Fruit fly (Drosophila melanogaster) whole organism, prepupa: ENCODE results near the gene mus301.

Experiments
- CG11762 ChIP-seq: fragments of 200-800 bp; sonication (Bioruptor generic); optimal IDR thresholded peaks from 3 replicates; lab custom pipeline; 2016; ENCODE audit warnings: missing biosample characterization, missing genetic modification characterization; ENCODE audit not compliant: insufficient read depth
- CG11902 ChIP-seq: fragments of 200-800 bp; sonication (Bioruptor generic); optimal IDR thresholded peaks from 3 replicates; lab custom pipeline; 2016; ENCODE audit warnings: missing biosample characterization, missing genetic modification characterization
- CG15336 ChIP-seq: fragments of 200-800 bp; sonication (Bioruptor generic); IDR thresholded peaks from 2 replicates; pipeline ENCODE4 v1.3.6; 2022; ENCODE audit warnings: missing biosample characterization, missing genetic modification characterization
- CG1621 ChIP-seq: fragments of 200-800 bp; sonication (Bioruptor generic); optimal IDR thresholded peaks from 3 replicates; lab custom pipeline; 2018; ENCODE audit warnings: missing biosample characterization, mild to moderate bottlenecking, missing genetic modification characterization
- CG31627 ChIP-seq: fragments of 200-800 bp; sonication (Bioruptor generic); optimal IDR thresholded peaks from 3 replicates; lab custom pipeline; 2016; ENCODE audit warnings: missing biosample characterization, missing genetic modification characterization
- CG32006 ChIP-seq: fragments of 200-800 bp; sonication (Bioruptor generic); optimal IDR thresholded peaks from 3 replicates; lab custom pipeline; 2017; ENCODE audit warnings: missing biosample characterization, mild to moderate bottlenecking, missing genetic modification characterization
- CG34406 ChIP-seq: fragments of 200-800 bp; sonication (Bioruptor generic); optimal IDR thresholded peaks from 3 replicates; lab custom pipeline; 2016; ENCODE audit warnings: missing biosample characterization, missing genetic modification characterization
- CG4318 ChIP-seq: fragments of 200-800 bp; sonication (Bioruptor generic); optimal IDR thresholded peaks from 3 replicates; lab custom pipeline; 2017; ENCODE audit warnings: missing biosample characterization, mild to moderate bottlenecking, missing genetic modification characterization
- CG6163 ChIP-seq: fragments of 200-800 bp; sonication (Bioruptor generic); IDR thresholded peaks from 3 replicates; pipeline ENCODE4 v1.3.6; 2022; ENCODE audit warnings: missing biosample characterization, missing genetic modification characterization
- CG6792 ChIP-seq: fragments of 200-800 bp; sonication (Bioruptor generic); optimal IDR thresholded peaks from 3 replicates; lab custom pipeline; 2016; ENCODE audit warnings: missing biosample characterization, missing genetic modification characterization
- CG6808 ChIP-seq: fragments of 200-800 bp; sonication (Bioruptor generic); optimal IDR thresholded peaks from 3 replicates; lab custom pipeline; 2017; ENCODE audit warnings: missing biosample characterization, missing genetic modification characterization, mild to moderate bottlenecking, moderate library complexity, missing genetic modification reagents
- CG6854 ChIP-seq: fragments of 200-800 bp; sonication (Bioruptor generic); optimal IDR thresholded peaks from 2 replicates; lab custom pipeline; 2017; ENCODE audit warnings: missing biosample characterization, mild to moderate bottlenecking, missing genetic modification characterization
- CG8632 ChIP-seq: fragments of 200-800 bp; sonication (Bioruptor generic); optimal IDR thresholded peaks from 3 replicates; lab custom pipeline; 2016; ENCODE audit warnings: missing biosample characterization, missing genetic modification characterization
- CG9139 ChIP-seq: fragments of 200-800 bp; sonication (Bioruptor generic); optimal IDR thresholded peaks from 3 replicates; lab custom pipeline; 2017; ENCODE audit warnings: missing biosample characterization, mild to moderate bottlenecking, missing genetic modification characterization
- Eip78C ChIP-seq: fragments of 200-800 bp; sonication (Bioruptor generic); peaks from one replicate; lab custom pipeline; 2016; ENCODE audit warnings: missing biosample characterization, missing genetic modification characterization
- Eip93F ChIP-seq: fragments of 200-800 bp; sonication (Bioruptor generic); optimal IDR thresholded peaks from 2 replicates; lab custom pipeline; 2016; ENCODE audit warnings: missing biosample characterization, mild to moderate bottlenecking, missing genetic modification characterization
- Ets96B ChIP-seq: fragments of 200-800 bp; optimal IDR thresholded peaks from 2 replicates; lab custom pipeline; 2019; ENCODE audit warnings: missing biosample characterization, mild to moderate bottlenecking, missing genetic modification characterization, moderate library complexity
- Gug ChIP-seq: fragments of 200-800 bp; sonication (Bioruptor generic); IDR thresholded peaks from 2 replicates; pipeline ENCODE4 v1.3.6; 2022; ENCODE audit warnings: missing biosample characterization, missing genetic modification characterization
- Hr39 ChIP-seq: fragments of 200-800 bp; sonication (Bioruptor generic); optimal IDR thresholded peaks from 2 replicates; lab custom pipeline; 2016; ENCODE audit warnings: missing biosample characterization, missing genetic modification characterization
- Hr4 ChIP-seq: fragments of 200-800 bp; sonication (Bioruptor generic); optimal IDR thresholded peaks from 3 replicates; lab custom pipeline; 2016; ENCODE audit warnings: missing biosample characterization, missing genetic modification characterization
- Lpt ChIP-seq: fragments of 200-800 bp; sonication (Bioruptor generic); optimal IDR thresholded peaks from 3 replicates; lab custom pipeline; 2016; ENCODE audit warnings: missing biosample characterization, missing genetic modification characterization
- Sox15 ChIP-seq: fragments of 200-800 bp; sonication (Bioruptor generic); optimal IDR thresholded peaks from 3 replicates; lab custom pipeline; 2016; ENCODE audit warnings: missing biosample characterization, missing genetic modification characterization
- achi ChIP-seq: fragments of 200-800 bp; sonication (Bioruptor generic); optimal IDR thresholded peaks from 3 replicates; lab custom pipeline; 2016; ENCODE audit warnings: missing biosample characterization, missing genetic modification characterization
- cyc ChIP-seq: fragments of 200-800 bp; sonication (Bioruptor generic); optimal IDR thresholded peaks from 3 replicates; lab custom pipeline; 2016; ENCODE audit warnings: missing biosample characterization, missing genetic modification characterization
- dac ChIP-seq: fragments of 200-800 bp; sonication (Bioruptor generic); optimal IDR thresholded peaks from 2 replicates; lab custom pipeline; 2017; ENCODE audit warnings: missing biosample characterization, mild to moderate bottlenecking, missing genetic modification characterization
- dsx ChIP-seq: fragments of 200-800 bp; optimal IDR thresholded peaks from 3 replicates; lab custom pipeline; 2019; ENCODE audit warnings: missing biosample characterization, mild to moderate bottlenecking, missing genetic modification characterization, moderate library complexity; ENCODE audit not compliant: poor library complexity, severe bottlenecking
- eg ChIP-seq: fragments of 200-800 bp; sonication (Bioruptor generic); IDR thresholded peaks from 3 replicates; pipeline ENCODE4 v1.3.6; 2022; ENCODE audit warnings: missing biosample characterization, missing genetic modification characterization
- esn ChIP-seq: fragments of 200-800 bp; sonication (Bioruptor generic); optimal IDR thresholded peaks from 2 replicates; lab custom pipeline; 2016; ENCODE audit warnings: missing biosample characterization, mild to moderate bottlenecking, missing genetic modification characterization, moderate library complexity
- fd59A ChIP-seq: fragments of 200-800 bp; sonication (Bioruptor generic); optimal IDR thresholded peaks from 2 replicates; lab custom pipeline; 2017; ENCODE audit warnings: missing biosample characterization, mild to moderate bottlenecking, missing genetic modification characterization, missing genetic modification reagents
- fd85E ChIP-seq: fragments of 200-800 bp; sonication (Bioruptor generic); optimal IDR thresholded peaks from 3 replicates; lab custom pipeline; 2016; ENCODE audit warnings: missing biosample characterization, missing genetic modification characterization
- fkh ChIP-seq: fragments of 200-800 bp; sonication (Bioruptor generic); optimal IDR thresholded peaks from 3 replicates; lab custom pipeline; 2017; ENCODE audit warnings: missing biosample characterization, mild to moderate bottlenecking, missing genetic modification characterization, moderate library complexity
- net ChIP-seq: fragments of 200-800 bp; sonication (Bioruptor generic); optimal IDR thresholded peaks from 3 replicates; lab custom pipeline; 2016; ENCODE audit warnings: missing biosample characterization, missing genetic modification characterization
- pdm3 ChIP-seq: fragments of 200-800 bp; sonication (Bioruptor generic); optimal IDR thresholded peaks from 3 replicates; lab custom pipeline; 2016; ENCODE audit warnings: missing biosample characterization, missing genetic modification characterization
- spab ChIP-seq: fragments of 200-800 bp; sonication (Bioruptor generic); optimal IDR thresholded peaks from 2 replicates; lab custom pipeline; 2017; ENCODE audit warnings: missing biosample characterization, mild to moderate bottlenecking, missing genetic modification characterization, missing genetic modification reagents
- ss ChIP-seq, 2 experiments: fragments of 200-800 bp; sonication (Bioruptor generic); optimal IDR thresholded peaks; 2 replicates in 1 of 2; 3 replicates in 1 of 2; lab custom pipeline; 2017 to 2018; ENCODE audit warnings: mild to moderate bottlenecking in 2 of 2, missing biosample characterization in 2 of 2, missing genetic modification characterization in 2 of 2, moderate library complexity in 1 of 2
- topi ChIP-seq: fragments of 200-800 bp; sonication (Bioruptor generic); optimal IDR thresholded peaks from 3 replicates; lab custom pipeline; 2016; ENCODE audit warnings: missing biosample characterization, missing genetic modification characterization
- vri ChIP-seq: fragments of 200-800 bp; sonication (Bioruptor generic); optimal IDR thresholded peaks from 3 replicates; lab custom pipeline; 2016; ENCODE audit warnings: missing biosample characterization, mild to moderate bottlenecking, missing genetic modification characterization

mus301 gene

dm6 chr3L:8186627-8187396, 49.2 kb downstream of the mus301 start, which contains the start of the genes ERR and Atg18a (continued):
- peak; percentile 71 for TF ChIP-seq fd59A
- peak; percentile 89 for TF ChIP-seq CG32006 (GFP tag; lab: Kevin White, UChicago)
- peak in 1 of 2 experiments; percentile 67 for TF ChIP-seq ss (GFP tag; optimal IDR thresholded peaks at IDR 0.05; lab: Kevin White, UChicago)
- TF ChIP-seq CG11762 (GFP tag; lab: Kevin White, UChicago): peak; percentile 61
- TF ChIP-seq esn (GFP tag; lab: Kevin White, UChicago): peak; percentile 88
- peak; percentile 91 for TF ChIP-seq eg (GFP tag; lab: Robert Waterston, UW)
- TF ChIP-seq spab (GFP tag; lab: Kevin White, UChicago): no peak
- TF ChIP-seq CG4318 (GFP tag; lab: Kevin White, UChicago): peak; percentile 85
- peak; percentile 68 for TF ChIP-seq vri (GFP tag; lab: Kevin White, UChicago)
- peak; percentile 75 for TF ChIP-seq Ets96B (tag; lab: Kevin White, UChicago)
- TF ChIP-seq CG1621: peak; percentile 12
- peak; percentile 67 for TF ChIP-seq net (GFP tag; lab: Kevin White, UChicago)
- peak; percentile 90 for TF ChIP-seq Hr4 (GFP tag; lab: Kevin White, UChicago)
- no peak for TF ChIP-seq pdm3 (GFP tag; lab: Kevin White, UChicago)
- TF ChIP-seq fkh (GFP tag; lab: Kevin White, UChicago): peak; percentile 63
- peak; percentile 95 for TF ChIP-seq CG31627 (GFP tag; lab: Kevin White, UChicago)
- peak; percentile 82 for TF ChIP-seq achi (GFP tag; lab: Kevin White, UChicago)
- peak; percentile 91 for TF ChIP-seq CG11902
- peak; percentile 82 for TF ChIP-seq CG34406 (GFP tag; lab: Kevin White, UChicago)
- peak; percentile 78 for TF ChIP-seq topi (GFP tag; lab: Kevin White, UChicago)
- TF ChIP-seq cyc (GFP tag; lab: Kevin White, UChicago): peak; percentile 91
- peak; percentile 58 for TF ChIP-seq CG6808 (GFP tag; lab: Kevin White, UChicago)
- peak; percentile 73 for TF ChIP-seq dac (GFP tag; lab: Kevin White, UChicago)
- TF ChIP-seq fd85E (GFP tag; lab: Kevin White, UChicago): peak; percentile 67
- peak; percentile 94 for TF ChIP-seq Hr39 (GFP tag; lab: Kevin White, UChicago)
- peak; percentile 80 for TF ChIP-seq CG6792 (GFP tag; lab: Kevin White, UChicago)
- peak; percentile 85 for TF ChIP-seq Eip78C
- no peak for TF ChIP-seq CG9139 (GFP tag; lab: Kevin White, UChicago)
- peak; percentile 85 for TF ChIP-seq CG6163 (GFP tag; lab: Robert Waterston, UW)

- TF ChIP-seq CG15336 (GFP tag; lab: Robert Waterston, UW) (0 out of 2 replicates have a peak, but pooled peaks have one; percentile 16), CG6854 (GFP tag; lab: Kevin White, UChicago) (no peak)
- TF ChIP-seq, all 60 proteins: peak for 1
Measured at dm6 chr3L:8187397-8187811, 49.8 kb downstream of the mus301 start.

DNA sequence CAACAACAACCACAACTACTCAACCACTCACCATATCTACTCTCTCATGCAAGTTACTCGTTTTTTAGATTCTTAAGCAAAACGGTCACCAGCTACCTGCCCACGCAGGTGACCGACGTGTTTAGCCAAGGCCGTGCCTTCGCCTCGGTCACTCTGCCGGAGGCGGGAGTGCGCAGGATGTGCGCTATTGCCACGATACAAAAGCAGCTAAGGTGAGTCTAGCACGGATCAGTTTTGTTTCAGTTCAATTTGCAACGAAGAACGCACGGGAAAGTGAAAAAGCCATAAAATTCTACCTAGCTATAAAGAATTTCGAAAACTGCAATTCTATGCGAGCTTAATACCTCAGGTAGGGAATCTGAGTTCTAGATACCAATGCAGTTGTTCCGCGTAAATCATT, 51.6 kb downstream of the mus301 start:
- TF ChIP-seq achi (GFP tag; lab: Kevin White, UChicago) (no peak), dac (GFP tag; lab: Kevin White, UChicago) (no peak), fd59A (no peak), Gug (no peak), CG11902 (no peak), CG8632 (GFP tag; lab: Kevin White, UChicago) (no peak), Eip78C (no peak), Hr39 (GFP tag; lab: Kevin White, UChicago) (no peak), Eip93F (GFP tag; lab: Kevin White, UChicago) (no peak), CG6808 (GFP tag; lab: Kevin White, UChicago) (no peak), CG32006 (GFP tag; lab: Kevin White, UChicago) (no peak), dsx (GFP tag; lab: Kevin White, UChicago) (no peak), Lpt (GFP tag; lab: Kevin White, UChicago) (no peak), Sox15 (GFP tag; lab: Kevin White, UChicago) (no peak)
- TF ChIP-seq, all 60 proteins: peak for 0
